Fruit fly (Drosophila melanogaster) whole organism, embryonic: ENCODE data around the gene sea.

ENCODE experiments used
- Bteb2 ChIP-seq: fragments of 200-800 bp; sonication (Bioruptor generic); optimal IDR thresholded peaks from 2 replicates; lab custom pipeline; 2016; ENCODE audit warnings: missing biosample characterization, missing genetic modification characterization
- CG10147 ChIP-seq: fragments of 200-800 bp; sonication (Bioruptor generic); optimal IDR thresholded peaks from 2 replicates; lab custom pipeline; 2019; ENCODE audit warnings: missing biosample characterization, mild to moderate bottlenecking, missing genetic modification characterization, moderate library complexity
- CG1024 ChIP-seq: fragments of 200-800 bp; sonication (Bioruptor generic); IDR thresholded peaks from 2 replicates; pipeline ENCODE4 v1.3.6; 2022; ENCODE audit warnings: missing biosample characterization, missing genetic modification characterization
- CG11093 ChIP-seq: fragments of 200-800 bp; sonication (Bioruptor generic); IDR thresholded peaks from 3 replicates; pipeline ENCODE4 v1.3.6; 2022; ENCODE audit warnings: missing biosample characterization, missing genetic modification characterization
- CG11560 ChIP-seq: fragments of 200-800 bp; sonication (Bioruptor generic); IDR thresholded peaks from 3 replicates; pipeline ENCODE4 v1.3.6; 2022; ENCODE audit warnings: missing biosample characterization, missing genetic modification characterization
- CG11696 ChIP-seq: fragments of 200-800 bp; sonication (Bioruptor generic); IDR thresholded peaks from 2 replicates; pipeline ENCODE4 v1.3.6; 2022; ENCODE audit warnings: missing biosample characterization, missing genetic modification characterization
- CG12236 ChIP-seq: fragments of 200-800 bp; sonication (Bioruptor generic); optimal IDR thresholded peaks from 2 replicates; lab custom pipeline; 2016; ENCODE audit warnings: missing biosample characterization, missing genetic modification characterization
- CG14050 ChIP-seq: fragments of 200-800 bp; sonication (Bioruptor generic); IDR thresholded peaks from 3 replicates; pipeline ENCODE4 v1.3.6; 2022; ENCODE audit warnings: missing biosample characterization, missing genetic modification characterization
- CG15514 ChIP-seq: fragments of 200-800 bp; sonication (Bioruptor generic); optimal IDR thresholded peaks from 3 replicates; lab custom pipeline; 2017; ENCODE audit warnings: missing biosample characterization, missing genetic modification characterization, mild to moderate bottlenecking, moderate library complexity, missing genetic modification reagents
- CG17359 ChIP-seq: fragments of 200-800 bp; sonication (Bioruptor generic); optimal IDR thresholded peaks from 3 replicates; lab custom pipeline; 2018; ENCODE audit warnings: missing biosample characterization, mild to moderate bottlenecking, missing genetic modification characterization, moderate library complexity
- CG1792 ChIP-seq: fragments of 200-800 bp; sonication (Bioruptor generic); optimal IDR thresholded peaks from 2 replicates; lab custom pipeline; 2016; ENCODE audit warnings: missing biosample characterization, missing genetic modification characterization
- CG2129 ChIP-seq: fragments of 200-800 bp; sonication (Bioruptor generic); IDR thresholded peaks from 2 replicates; pipeline ENCODE4 v1.3.6; 2022; ENCODE audit warnings: missing biosample characterization, missing genetic modification characterization; ENCODE audit not compliant: partially characterized antibody
- CG3163 ChIP-seq: fragments of 200-800 bp; sonication (Bioruptor generic); optimal IDR thresholded peaks from 3 replicates; lab custom pipeline; 2016; ENCODE audit warnings: missing biosample characterization, missing genetic modification characterization
- CG34422 ChIP-seq: fragments of 200-800 bp; sonication (Bioruptor generic); IDR thresholded peaks from 3 replicates; pipeline ENCODE4 v1.3.6; 2022; ENCODE audit warnings: missing biosample characterization, missing genetic modification characterization
- CG4328 ChIP-seq: fragments of 200-800 bp; sonication (Bioruptor generic); optimal IDR thresholded peaks from 3 replicates; lab custom pipeline; 2017; ENCODE audit warnings: missing biosample characterization, missing genetic modification reagents, missing genetic modification characterization
- CG6254 ChIP-seq: fragments of 200-800 bp; sonication (Bioruptor generic); optimal IDR thresholded peaks from 3 replicates; lab custom pipeline; 2017; ENCODE audit warnings: mild to moderate bottlenecking, missing biosample characterization, missing genetic modification reagents, missing genetic modification characterization
- D19B ChIP-seq: fragments of 200-800 bp; sonication (Bioruptor generic); optimal IDR thresholded peaks from 2 replicates; lab custom pipeline; 2017; ENCODE audit warnings: missing biosample characterization, mild to moderate bottlenecking, missing genetic modification characterization
- Dip2 ChIP-seq: fragments of 200-800 bp; sonication (Bioruptor generic); IDR thresholded peaks from 2 replicates; pipeline ENCODE4 v1.3.6; 2022; ENCODE audit warnings: missing biosample characterization, missing genetic modification characterization
- Dp ChIP-seq: fragments of 200-800 bp; sonication (Bioruptor generic); optimal IDR thresholded peaks from 2 replicates; lab custom pipeline; 2018; ENCODE audit warnings: missing biosample characterization, mild to moderate bottlenecking, missing genetic modification characterization, moderate library complexity
- E2f2 ChIP-seq: fragments of 200-800 bp; sonication (Bioruptor generic); IDR thresholded peaks from 2 replicates; pipeline ENCODE4 v1.3.6; 2022; ENCODE audit warnings: missing biosample characterization, missing genetic modification characterization
- Fer1 ChIP-seq: fragments of 200-800 bp; sonication (Bioruptor generic); optimal IDR thresholded peaks from 2 replicates; lab custom pipeline; 2017; ENCODE audit warnings: missing biosample characterization, mild to moderate bottlenecking, missing genetic modification characterization
- HLH3B ChIP-seq: fragments of 200-800 bp; sonication (Bioruptor generic); IDR thresholded peaks from 2 replicates; pipeline ENCODE4 v1.3.6; 2022; ENCODE audit warnings: missing biosample characterization, missing genetic modification characterization
- Hmr ChIP-seq: fragments of 200-800 bp; sonication (Bioruptor generic); optimal IDR thresholded peaks from 3 replicates; lab custom pipeline; 2017; ENCODE audit warnings: mild to moderate bottlenecking, missing biosample characterization, missing genetic modification reagents, missing genetic modification characterization
- Hr3 ChIP-seq: fragments of 200-800 bp; sonication (Bioruptor generic); optimal IDR thresholded peaks from 3 replicates; lab custom pipeline; 2016; ENCODE audit warnings: missing biosample characterization, missing genetic modification characterization
- Lim3 ChIP-seq: fragments of 200-800 bp; sonication (Bioruptor generic); IDR thresholded peaks from 2 replicates; pipeline ENCODE4 v1.3.6; 2022; ENCODE audit warnings: missing biosample characterization, missing genetic modification characterization
- Med ChIP-seq: fragments of 200-800 bp; sonication (Bioruptor generic); peaks from one replicate; lab custom pipeline; 2016; ENCODE audit warnings: missing biosample characterization, missing genetic modification characterization, mild to moderate bottlenecking, inconsistent platforms, moderate library complexity
- NFAT ChIP-seq: fragments of 200-800 bp; sonication (Bioruptor generic); IDR thresholded peaks from 2 replicates; pipeline ENCODE4 v1.3.6; 2022; ENCODE audit warnings: missing biosample characterization, missing genetic modification characterization
- Poxn ChIP-seq: fragments of 200-800 bp; sonication (Bioruptor generic); IDR thresholded peaks from 2 replicates; pipeline ENCODE4 v1.3.6; 2022; ENCODE audit warnings: missing biosample characterization, missing genetic modification characterization
- amos ChIP-seq: fragments of 200-800 bp; sonication (Bioruptor generic); IDR thresholded peaks from 2 replicates; pipeline ENCODE4 v1.3.6; 2022; ENCODE audit warnings: missing biosample characterization, missing genetic modification characterization; ENCODE audit not compliant: partially characterized antibody
- ap ChIP-seq: fragments of 200-800 bp; sonication (Bioruptor generic); IDR thresholded peaks from 2 replicates; pipeline ENCODE4 v1.3.6; 2022; ENCODE audit warnings: missing biosample characterization, missing genetic modification characterization
- ato ChIP-seq: fragments of 200-800 bp; sonication (Bioruptor generic); IDR thresholded peaks from 2 replicates; pipeline ENCODE4 v1.3.6; 2022; ENCODE audit warnings: missing biosample characterization, missing genetic modification characterization; ENCODE audit not compliant: partially characterized antibody
- br ChIP-seq: fragments of >200 bp; optimal IDR thresholded peaks from 2 replicates; lab custom pipeline; 2017
- corto ChIP-seq: fragments of 200-800 bp; sonication (Bioruptor generic); optimal IDR thresholded peaks from 2 replicates; lab custom pipeline; 2016; ENCODE audit warnings: missing biosample characterization, mild to moderate bottlenecking, missing genetic modification characterization, moderate library complexity
- danr ChIP-seq: fragments of 200-800 bp; sonication (Bioruptor generic); IDR thresholded peaks from 2 replicates; pipeline ENCODE4 v1.3.6; 2022; ENCODE audit warnings: missing biosample characterization, missing genetic modification characterization
- dimm ChIP-seq: fragments of 200-800 bp; sonication (Bioruptor generic); IDR thresholded peaks from 2 replicates; pipeline ENCODE4 v1.3.6; 2022; ENCODE audit warnings: missing biosample characterization, missing genetic modification characterization
- gcm ChIP-seq: fragments of 200-800 bp; sonication (Bioruptor generic); optimal IDR thresholded peaks from 2 replicates; lab custom pipeline; 2019; ENCODE audit warnings: missing biosample characterization, mild to moderate bottlenecking, missing genetic modification characterization, moderate library complexity
- gfzf ChIP-seq: fragments of 200-800 bp; sonication (Bioruptor generic); optimal IDR thresholded peaks from 2 replicates; lab custom pipeline; 2016; ENCODE audit warnings: missing biosample characterization, mild to moderate bottlenecking, missing genetic modification characterization, moderate library complexity
- gsb ChIP-seq: fragments of 200-800 bp; sonication (Bioruptor generic); IDR thresholded peaks from 2 replicates; pipeline ENCODE4 v1.3.6; 2022; ENCODE audit warnings: missing biosample characterization, missing genetic modification characterization
- gsb-n ChIP-seq: fragments of 200-800 bp; sonication (Bioruptor generic); optimal IDR thresholded peaks from 3 replicates; lab custom pipeline; 2018; ENCODE audit warnings: missing biosample characterization, mild to moderate bottlenecking, missing genetic modification characterization
- lab ChIP-seq: fragments of 200-800 bp; sonication (Bioruptor generic); optimal IDR thresholded peaks from 3 replicates; lab custom pipeline; 2017; ENCODE audit warnings: missing biosample characterization, missing genetic modification characterization, mild to moderate bottlenecking, moderate library complexity, missing genetic modification reagents
- lov ChIP-seq, 2 experiments: fragments of 200-800 bp in 1 of 2; fragments of >200 bp in 1 of 2; sonication (Bioruptor generic) in 1 of 2; IDR thresholded peaks in 1 of 2; optimal IDR thresholded peaks in 1 of 2; 2 replicates in 1 of 2; 3 replicates in 1 of 2; pipeline versions ENCODE4 v1.3.6 to Lab custom; 2017 to 2022; ENCODE audit warnings: missing biosample characterization in 1 of 2, missing genetic modification characterization in 1 of 2
- odd ChIP-seq: fragments of 200-800 bp; sonication (Bioruptor generic); optimal IDR thresholded peaks from 2 replicates; lab custom pipeline; 2017; ENCODE audit warnings: missing biosample characterization, mild to moderate bottlenecking, missing genetic modification characterization
- pan ChIP-seq, 4 experiments: fragments of >200 bp in 3 of 4; fragments of 200-800 bp in 1 of 4; sonication (Bioruptor generic) in 1 of 4; optimal IDR thresholded peaks in 3 of 4; IDR thresholded peaks in 1 of 4; 2 replicates each; pipeline versions ENCODE4 v1.3.6 to Lab custom; 2017 to 2022; ENCODE audit warnings: missing biosample characterization in 2 of 4, missing genetic modification characterization in 2 of 4, mixed read lengths in 1 of 4
- run ChIP-seq: fragments of 200-800 bp; sonication (Bioruptor generic); optimal IDR thresholded peaks from 3 replicates; lab custom pipeline; 2018; ENCODE audit warnings: missing biosample characterization, mild to moderate bottlenecking, missing genetic modification characterization
- schlank ChIP-seq: fragments of 200-800 bp; sonication (Bioruptor generic); optimal IDR thresholded peaks from 2 replicates; lab custom pipeline; 2018; ENCODE audit warnings: missing biosample characterization, mild to moderate bottlenecking, missing genetic modification characterization
- tap ChIP-seq: fragments of 200-800 bp; optimal IDR thresholded peaks from 3 replicates; lab custom pipeline; 2019; ENCODE audit warnings: missing biosample characterization, mild to moderate bottlenecking, missing genetic modification characterization, moderate library complexity
- tgo ChIP-seq: fragments of 200-800 bp; sonication (Bioruptor generic); IDR thresholded peaks from 3 replicates; pipeline ENCODE4 v1.3.6; 2022; ENCODE audit warnings: missing biosample characterization, missing genetic modification characterization
- tna ChIP-seq: fragments of 200-800 bp; sonication (Bioruptor generic); IDR thresholded peaks from 2 replicates; pipeline ENCODE4 v1.3.6; 2022; ENCODE audit warnings: missing biosample characterization, missing genetic modification characterization; ENCODE audit not compliant: partially characterized antibody
- trh ChIP-seq: fragments of 200-800 bp; sonication (Bioruptor generic); optimal IDR thresholded peaks from 2 replicates; lab custom pipeline; 2016; ENCODE audit warnings: missing biosample characterization, missing genetic modification characterization

The sea gene

dm6 chr3R:11568873-11569450 is 2.1 kb upstream of the sea start, which contains the start of gene Mrp4 (continued):
- TF ChIP-seq CG17359 (peak; percentile 16), CG11696 (GFP tag; lab: Robert Waterston, UW) (peak; percentile 56), gsb (GFP tag; lab: Robert Waterston, UW) (no peak; the same call in 1 of the 2 replicates), CG34422 (GFP tag; lab: Robert Waterston, UW) (peak; percentile 76; the same call in 2 of the 3 replicates), lov (optimal IDR thresholded peaks at IDR 0.05; lab: Kevin White, UChicago) (no peak), lov (GFP tag; IDR thresholded peaks at IDR 0.05; lab: Robert Waterston, UW) (0 out of 3 replicates have a peak, but pooled peaks have one; percentile 26), Dip2 (GFP tag; lab: Robert Waterston, UW) (no peak), CG6254 (GFP tag; lab: Kevin White, UChicago) (peak; percentile 56), E2f2 (GFP tag; lab: Robert Waterston, UW) (peak; percentile 31; the same call in 1 of the 2 replicates), CG10147 (GFP tag; lab: Kevin White, UChicago) (no peak), Hmr (GFP tag; lab: Kevin White, UChicago) (peak; percentile 72), Lim3 (GFP tag; lab: Robert Waterston, UW) (no peak), dimm (GFP tag; lab: Robert Waterston, UW) (no peak), CG15514 (GFP tag; lab: Kevin White, UChicago) (peak; percentile 40), Med (GFP tag; lab: Kevin White, UChicago) (peak; percentile 79), CG11093 (no peak), CG1792 (peak; percentile 34), D19B (no peak), CG12236 (GFP tag; lab: Kevin White, UChicago) (peak; percentile 16), pan (optimal IDR thresholded peaks at IDR 0.05; lab: Kevin White, UChicago) (no peak), pan (GFP tag; optimal IDR thresholded peaks at IDR 0.05 in 1 of 2, IDR thresholded peaks at IDR 0.05 in 1 of 2) (peak in 1 of 2 experiments; percentile 49), Hr3 (GFP tag; lab: Kevin White, UChicago) (no peak), corto (GFP tag; lab: Kevin White, UChicago) (peak; percentile 40), HLH3B (GFP tag; lab: Robert Waterston, UW) (peak; percentile 54; the same call in 1 of the 2 replicates), trh (GFP tag; lab: Kevin White, UChicago) (no peak), CG1024 (GFP tag; lab: Robert Waterston, UW) (no peak), CG4328 (GFP tag; lab: Kevin White, UChicago) (no peak), NFAT (GFP tag; lab: Robert Waterston, UW) (peak; percentile 81), CG2129 (GFP tag; lab: Robert Waterston, UW) (no peak), Dp (GFP tag; lab: Kevin White, UChicago) (no peak), gfzf (GFP tag; lab: Kevin White, UChicago) (no peak), Poxn (GFP tag; lab: Robert Waterston, UW) (no peak), tna (GFP tag; lab: Robert Waterston, UW) (peak; percentile 48; the same call in 1 of the 2 replicates), danr (GFP tag; lab: Robert Waterston, UW) (no peak), lab (GFP tag; lab: Kevin White, UChicago) (peak; percentile 64), ato (GFP tag; lab: Robert Waterston, UW) (peak; percentile 62), ap (GFP tag; lab: Robert Waterston, UW) (no peak), tap (peak; percentile 49), gcm (GFP tag; lab: Kevin White, UChicago) (peak; percentile 76), run (tag; lab: Kevin White, UChicago) (no peak), schlank (tag; lab: Kevin White, UChicago) (peak; percentile 28), tgo (GFP tag; lab: Robert Waterston, UW) (no peak), gsb-n (tag; lab: Kevin White, UChicago) (peak; percentile 22), br (lab: Kevin White, UChicago) (no peak), Bteb2 (no peak), CG14050 (GFP tag; lab: Robert Waterston, UW) (no peak), odd (GFP tag; lab: Kevin White, UChicago) (peak; percentile 76), Fer1 (GFP tag; lab: Kevin White, UChicago) (peak; percentile 58), CG3163 (peak; percentile 100), amos (GFP tag; lab: Robert Waterston, UW) (peak; percentile 40; the same call in 1 of the 2 replicates), CG11560 (tag; lab: Robert Waterston, UW) (no peak)
